Fruit fly (Drosophila melanogaster): ENCODE results near the gene CG12523.

Gene CG12523

DNA sequence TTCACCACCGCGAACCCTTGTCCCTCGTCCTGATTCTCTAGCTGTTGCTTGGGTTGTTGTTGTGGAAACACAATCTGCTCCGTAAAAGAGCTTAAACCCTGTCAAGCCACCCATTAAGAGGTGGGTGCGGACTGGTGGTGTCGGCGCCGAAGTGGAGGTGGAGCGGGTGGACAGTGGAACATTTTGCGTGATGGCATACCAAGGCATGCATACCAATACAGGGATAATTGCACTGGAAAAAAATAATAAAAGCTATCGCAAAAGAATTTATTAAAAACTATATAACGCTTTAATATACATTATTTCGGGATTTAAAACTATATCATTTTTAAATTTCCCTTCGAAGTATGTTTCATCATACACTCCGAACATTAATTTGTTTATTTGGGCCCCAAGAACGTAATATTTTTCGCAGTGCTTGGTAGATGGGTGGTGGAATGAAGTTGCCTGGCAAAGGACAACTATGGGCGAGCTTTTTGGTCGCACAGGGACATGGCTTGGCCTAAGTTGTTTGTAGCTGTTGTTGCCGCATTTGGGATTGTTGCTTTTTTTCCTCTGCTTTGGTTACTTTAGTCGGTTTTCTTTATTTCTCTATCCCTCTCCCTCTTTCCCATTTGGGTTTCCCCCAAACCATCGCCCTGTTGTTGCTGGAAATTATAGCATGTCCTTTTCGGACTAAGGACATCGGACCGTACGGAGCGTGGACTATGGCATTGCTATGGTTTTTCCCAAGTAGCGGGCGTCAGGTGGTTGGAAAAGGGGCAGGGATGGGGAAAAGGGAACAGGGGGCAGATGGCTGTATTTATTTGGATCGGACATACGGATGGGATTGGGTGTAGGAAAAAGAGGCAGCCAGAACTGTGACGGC lies 21.6 kb downstream of the CG12523 start (continued):
- TF ChIP-seq B-H2 (GFP tag; optimal IDR thresholded peaks at IDR 0.05) (peak; percentile 28), CG9817 (tag; optimal IDR thresholded peaks at IDR 0.05) (peak; percentile 76), CG3838 (GFP tag; optimal IDR thresholded peaks at IDR 0.05) (no peak), CG10209 (GFP tag; optimal IDR thresholded peaks at IDR 0.05) (peak; percentile 68), pum (GFP tag; optimal IDR thresholded peaks at IDR 0.05) (peak; percentile 62), CG33557 (GFP tag; optimal IDR thresholded peaks at IDR 0.05) (no peak), en (GFP tag; optimal IDR thresholded peaks at IDR 0.05) (peak; percentile 2), CG1647 (GFP tag; optimal IDR thresholded peaks at IDR 0.05) (peak; percentile 17), Hr51 (GFP tag; optimal IDR thresholded peaks at IDR 0.05) (peak; percentile 45 to 82), lmd (GFP tag; IDR thresholded peaks at IDR 0.05) (peak; percentile 70), CG11695 (GFP tag; IDR thresholded peaks at IDR 0.05) (peak; percentile 76; the same call in 2 of the 3 replicates), CG31224 (GFP tag; IDR thresholded peaks at IDR 0.05) (peak; percentile 68), gem (tag; optimal IDR thresholded peaks at IDR 0.05) (peak; percentile 87), CG18011 (GFP tag; optimal IDR thresholded peaks at IDR 0.05) (peak; percentile 35), Atf-2 (GFP tag; optimal IDR thresholded peaks at IDR 0.05) (no peak), CG6813 (GFP tag; optimal IDR thresholded peaks at IDR 0.05) (peak; percentile 67), CG10543 (GFP tag; optimal IDR thresholded peaks at IDR 0.05) (peak; percentile 81), toy (GFP tag; IDR thresholded peaks at IDR 0.05) (peak; percentile 50; the same call in 1 of the 2 replicates), ac (GFP tag; optimal IDR thresholded peaks at IDR 0.05) (no peak), ken (GFP tag; IDR thresholded peaks at IDR 0.05) (peak; percentile 77), CG6254 (GFP tag; optimal IDR thresholded peaks at IDR 0.05) (peak; percentile 58), CG17568 (GFP tag; optimal IDR thresholded peaks at IDR 0.05) (peak; percentile 53), CG2116 (GFP tag; optimal IDR thresholded peaks at IDR 0.05) (peak; percentile 22), ewg (GFP tag; optimal IDR thresholded peaks at IDR 0.05) (peak; percentile 45), MBD-R2 (GFP tag; IDR thresholded peaks at IDR 0.05) (peak; percentile 58; the same call in 1 of the 2 replicates), onecut (GFP tag; IDR thresholded peaks at IDR 0.05) (peak; percentile 68), CG3995 (GFP tag; optimal IDR thresholded peaks at IDR 0.05) (no peak), CG16863 (GFP tag; optimal IDR thresholded peaks at IDR 0.05) (peak; percentile 27), crp (GFP tag; optimal IDR thresholded peaks at IDR 0.05) (peak in 1 of 2 experiments; percentile 20), tll (GFP tag; optimal IDR thresholded peaks at IDR 0.05) (no peak), CG8924 (tag; optimal IDR thresholded peaks at IDR 0.05) (peak; percentile 78), chn (GFP tag; optimal IDR thresholded peaks at IDR 0.05) (no peak), Gsc (GFP tag; IDR thresholded peaks at IDR 0.05) (no peak), CG12155 (GFP tag; optimal IDR thresholded peaks at IDR 0.05) (peak; percentile 46), CG14014 (GFP tag; IDR thresholded peaks at IDR 0.05) (peak; percentile 75), Hmr (GFP tag; optimal IDR thresholded peaks at IDR 0.05) (peak; percentile 89), pb (GFP tag; optimal IDR thresholded peaks at IDR 0.05) (peak; percentile 14), fd96Cb (tag; optimal IDR thresholded peaks at IDR 0.05) (peak; percentile 74), ind (GFP tag; optimal IDR thresholded peaks at IDR 0.05) (peak; percentile 70), CG7372 (GFP tag; IDR thresholded peaks at IDR 0.05) (peak; percentile 55), CG8478 (optimal IDR thresholded peaks at IDR 0.05) (no peak), jumu (GFP tag; optimal IDR thresholded peaks at IDR 0.05) (peak; percentile 51), schlank (tag; optimal IDR thresholded peaks at IDR 0.05) (peak; percentile 51), CG34376 (GFP tag; optimal IDR thresholded peaks at IDR 0.05) (peak; percentile 70), CG17912 (GFP tag; optimal IDR thresholded peaks at IDR 0.05) (no peak), CG6689 (GFP tag; IDR thresholded peaks at IDR 0.05) (peak; percentile 67), Ada2b (GFP tag; IDR thresholded peaks at IDR 0.05) (peak; percentile 72), E2f1 (GFP tag; IDR thresholded peaks at IDR 0.05) (peak; percentile 68), Hr39 (optimal IDR thresholded peaks at IDR 0.05) (no peak)
